Worm (Caenorhabditis elegans): ENCODE measurements around the gene F09G2.8.

F09G2.8 gene

ce11 chrV:7237094-7237132, 43.5 kb upstream of the F09G2.8 start, which contains the start of gene hpo-9:
Gene hpo-9, minus strand, starts transcription at chrV:7237130.
- TF ChIP-seq pqm-1 (tag; optimal IDR thresholded peaks at IDR 0.05) (no peak), nhr-85 (tag) (no peak), ets-5 (GFP tag; IDR thresholded peaks at IDR 0.05) (no peak), tlp-1 (tag; optimal IDR thresholded peaks at IDR 0.05) (no peak), F16B12.6 (tag; optimal IDR thresholded peaks at IDR 0.05) (no peak), alr-1 (tag; optimal IDR thresholded peaks at IDR 0.05; ENCODE audit: borderline replicate concordance) (no peak), Y116A8C.19 (tag; optimal IDR thresholded peaks at IDR 0.05; ENCODE audit: borderline replicate concordance) (no peak), aha-1 (tag; optimal IDR thresholded peaks at IDR 0.05) (no peak), aly-2 (tag; optimal IDR thresholded peaks at IDR 0.05) (no peak), rnt-1 (tag; optimal IDR thresholded peaks at IDR 0.05) (no peak), elt-2 (tag; optimal IDR thresholded peaks at IDR 0.05) (no peak), lin-15B (tag; optimal IDR thresholded peaks at IDR 0.05) (no peak), isw-1 (GFP tag; IDR thresholded peaks at IDR 0.05) (no peak), lin-14 (GFP tag; optimal IDR thresholded peaks at IDR 0.05) (no peak), ztf-11 (tag; optimal IDR thresholded peaks at IDR 0.05) (no peak), ceh-63 (GFP tag; optimal IDR thresholded peaks at IDR 0.05) (no peak), swsn-7 (tag; optimal IDR thresholded peaks at IDR 0.05) (no peak), nhr-76 (tag; optimal IDR thresholded peaks at IDR 0.05) (no peak), tbx-2 (tag; optimal IDR thresholded peaks at IDR 0.05) (no peak), egl-13 (tag; optimal IDR thresholded peaks at IDR 0.05) (no peak)

- TF ChIP-seq efl-1 (optimal IDR thresholded peaks at IDR 0.05): no peak
- peak in 1 of 2 experiments; percentile 93 for TF ChIP-seq efl-1 (GFP tag; optimal IDR thresholded peaks at IDR 0.05 in 1 of 2)
- no peak for TF ChIP-seq nhr-19 (GFP tag; conservative IDR thresholded peaks at IDR 0.05)
Observed at ce11 chrV:7236694-7237093, 43.2 kb upstream of the F09G2.8 start.

- TF ChIP-seq efl-3 (GFP tag; optimal IDR thresholded peaks at IDR 0.05) (no peak), nhr-76 (tag; optimal IDR thresholded peaks at IDR 0.05) (no peak), sup-37 (GFP tag; optimal IDR thresholded peaks at IDR 0.05) (no peak), grh-1 (GFP tag; IDR thresholded peaks at IDR 0.05) (no peak), ceh-8 (GFP tag; optimal IDR thresholded peaks at IDR 0.05) (no peak), mep-1 (tag; optimal IDR thresholded peaks at IDR 0.05) (no peak), vab-15 (tag; optimal IDR thresholded peaks at IDR 0.05) (no peak), F16B12.6 (tag; optimal IDR thresholded peaks at IDR 0.05) (no peak)
Observed at ce11 chrV:7234726-7235125, 41.3 kb upstream of the F09G2.8 start, which contains the start of gene C05C8.5. Gene C05C8.5, minus strand, starts transcription at chrV:7234826.

- TF ChIP-seq nhr-20 (tag; optimal IDR thresholded peaks at IDR 0.05) (no peak), nhr-19 (GFP tag; conservative IDR thresholded peaks at IDR 0.05) (no peak), tlp-1 (tag; optimal IDR thresholded peaks at IDR 0.05) (no peak), sptf-1 (tag; optimal IDR thresholded peaks at IDR 0.05) (no peak), zip-4 (GFP tag; optimal IDR thresholded peaks at IDR 0.05) (no peak), unc-30 (tag; optimal IDR thresholded peaks at IDR 0.05) (no peak), hlh-4 (tag; optimal IDR thresholded peaks at IDR 0.05) (no peak), hlh-17 (GFP tag; optimal IDR thresholded peaks at IDR 0.05; ENCODE audit: borderline replicate concordance) (no peak), jun-1 (tag; optimal IDR thresholded peaks at IDR 0.05) (no peak), fkh-8 (tag; optimal IDR thresholded peaks at IDR 0.05) (no peak), nhr-237 (tag; optimal IDR thresholded peaks at IDR 0.05) (no peak), irx-1 (tag; optimal IDR thresholded peaks at IDR 0.05) (no peak), nhr-11 (tag; optimal IDR thresholded peaks at IDR 0.05) (no peak), mab-9 (GFP tag; IDR thresholded peaks at IDR 0.05) (no peak), ama-1 (optimal IDR thresholded peaks at IDR 0.05) (no peak), unc-130 (tag; optimal IDR thresholded peaks at IDR 0.05) (no peak), hpl-2 (GFP tag; optimal IDR thresholded peaks at IDR 0.05) (no peak), efl-3 (GFP tag; optimal IDR thresholded peaks at IDR 0.05) (no peak), dsc-1 (tag; optimal IDR thresholded peaks at IDR 0.05) (no peak), pqm-1 (tag; optimal IDR thresholded peaks at IDR 0.05) (no peak)
Observed at ce11 chrV:7231524-7231923, 38.1 kb upstream of the F09G2.8 start.

All from whole organism, L1 larva.